Worm (Caenorhabditis elegans): ENCODE results near the gene srh-44.

Gene srh-44

ce11 chrII:11476410-11476809 lies 38.5 kb upstream of the srh-44 start, which contains the start of gene W02B12.16:
TSS of gene W02B12.16 (minus strand) at chrII:11476510.
- TF ChIP-seq ama-1 (optimal IDR thresholded peaks at IDR 0.05), result no peak
- no peak for TF ChIP-seq F13C5.2 (tag; optimal IDR thresholded peaks at IDR 0.05)
- no peak for TF ChIP-seq B0310.2 (tag; optimal IDR thresholded peaks at IDR 0.05)
- no peak for TF ChIP-seq sea-1 (GFP tag; conservative IDR thresholded peaks at IDR 0.05)
- TF ChIP-seq ceh-13 (GFP tag; optimal IDR thresholded peaks at IDR 0.05), result no peak

ce11 chrII:11479076-11479475 lies 35.8 kb upstream of the srh-44 start, which contains the start of gene W02B12.12:
TSS of gene W02B12.12 (minus strand) at chrII:11479176.
- TF ChIP-seq tbx-11 (GFP tag; IDR thresholded peaks at IDR 0.05) (no peak), aly-1 (tag; optimal IDR thresholded peaks at IDR 0.05) (no peak), pes-1 (GFP tag; IDR thresholded peaks at IDR 0.05) (no peak), ceh-13 (GFP tag; optimal IDR thresholded peaks at IDR 0.05) (no peak), scrt-1 (GFP tag; IDR thresholded peaks at IDR 0.05) (no peak), tra-4 (tag; optimal IDR thresholded peaks at IDR 0.05) (no peak), hmbx-1 (tag; optimal IDR thresholded peaks at IDR 0.05) (no peak), ceh-36 (tag; optimal IDR thresholded peaks at IDR 0.05) (no peak), ama-1 (optimal IDR thresholded peaks at IDR 0.05) (no peak), F13C5.2 (tag; optimal IDR thresholded peaks at IDR 0.05) (no peak), ets-7 (tag; optimal IDR thresholded peaks at IDR 0.05) (no peak), flt-1 (GFP tag; IDR thresholded peaks at IDR 0.05) (no peak)

ce11 chrII:11484600-11484999 lies 30.3 kb upstream of the srh-44 start:
- TF ChIP-seq ets-7 (tag; optimal IDR thresholded peaks at IDR 0.05), result peak; percentile 89
- peak; percentile 97 for TF ChIP-seq aly-1 (tag; optimal IDR thresholded peaks at IDR 0.05)
- peak; percentile 94 for TF ChIP-seq hnd-1 (tag; optimal IDR thresholded peaks at IDR 0.05)
- peak; percentile 93 for TF ChIP-seq tra-4 (tag; optimal IDR thresholded peaks at IDR 0.05)
- TF ChIP-seq F13C5.2 (tag; optimal IDR thresholded peaks at IDR 0.05), result peak; percentile 97
- TF ChIP-seq hmbx-1 (tag; optimal IDR thresholded peaks at IDR 0.05), result peak; percentile 89
- TF ChIP-seq flt-1 (GFP tag; IDR thresholded peaks at IDR 0.05), result peak; percentile 97
- peak; percentile 93 for TF ChIP-seq ceh-13 (GFP tag; optimal IDR thresholded peaks at IDR 0.05)
- peak; percentile 96 for TF ChIP-seq tbx-11 (GFP tag; IDR thresholded peaks at IDR 0.05)
- TF ChIP-seq ama-1 (optimal IDR thresholded peaks at IDR 0.05), result no peak
- TF ChIP-seq scrt-1 (GFP tag; IDR thresholded peaks at IDR 0.05), result peak; percentile 95
- peak; percentile 97 for TF ChIP-seq pes-1 (GFP tag; IDR thresholded peaks at IDR 0.05)
- peak; percentile 98 for TF ChIP-seq tbx-37 (GFP tag; conservative IDR thresholded peaks at IDR 0.05)
- peak; percentile 97 for TF ChIP-seq ceh-36 (tag; optimal IDR thresholded peaks at IDR 0.05)
- TF ChIP-seq B0310.2 (tag; optimal IDR thresholded peaks at IDR 0.05), result peak; percentile 97
- TF ChIP-seq sea-1 (GFP tag; conservative IDR thresholded peaks at IDR 0.05), result peak; percentile 97
- peak; percentile 98 for TF ChIP-seq hmg-4 (GFP tag; optimal IDR thresholded peaks at IDR 0.05)

- TF ChIP-seq tra-4 (tag; optimal IDR thresholded peaks at IDR 0.05) (no peak), aly-1 (tag; optimal IDR thresholded peaks at IDR 0.05) (no peak), tbx-11 (GFP tag; IDR thresholded peaks at IDR 0.05) (no peak), ama-1 (optimal IDR thresholded peaks at IDR 0.05) (no peak), pes-1 (GFP tag; IDR thresholded peaks at IDR 0.05) (no peak), hmg-4 (GFP tag; optimal IDR thresholded peaks at IDR 0.05) (no peak), tbx-37 (GFP tag; conservative IDR thresholded peaks at IDR 0.05) (no peak), sea-1 (GFP tag; conservative IDR thresholded peaks at IDR 0.05) (no peak), flt-1 (GFP tag; IDR thresholded peaks at IDR 0.05) (no peak), hmbx-1 (tag; optimal IDR thresholded peaks at IDR 0.05) (no peak), scrt-1 (GFP tag; IDR thresholded peaks at IDR 0.05) (no peak)
Observed at ce11 chrII:11485200-11485599, 29.7 kb upstream of the srh-44 start, which contains the start of gene twk-5. TSS of gene twk-5 (minus strand) at chrII:11485300.

ce11 chrII:11486698-11487234 lies 28.1 kb upstream of the srh-44 start, which contains the start of gene ttr-18:
TSS of gene ttr-18 (minus strand) at chrII:11486748.
- TF ChIP-seq hnd-1 (tag; optimal IDR thresholded peaks at IDR 0.05), result no peak
- TF ChIP-seq hmg-4 (GFP tag; optimal IDR thresholded peaks at IDR 0.05), result no peak
- no peak for TF ChIP-seq F13C5.2 (tag; optimal IDR thresholded peaks at IDR 0.05)
- TF ChIP-seq ets-7 (tag; optimal IDR thresholded peaks at IDR 0.05), result no peak
- TF ChIP-seq pes-1 (GFP tag; IDR thresholded peaks at IDR 0.05), result no peak
- TF ChIP-seq hmbx-1 (tag; optimal IDR thresholded peaks at IDR 0.05), result no peak
- TF ChIP-seq ama-1 (optimal IDR thresholded peaks at IDR 0.05), result no peak
- no peak for TF ChIP-seq tbx-11 (GFP tag; IDR thresholded peaks at IDR 0.05)
- TF ChIP-seq aly-1 (tag; optimal IDR thresholded peaks at IDR 0.05), result no peak
- TF ChIP-seq B0310.2 (tag; optimal IDR thresholded peaks at IDR 0.05), result no peak
- TF ChIP-seq ceh-36 (tag; optimal IDR thresholded peaks at IDR 0.05), result no peak
- no peak for TF ChIP-seq ceh-13 (GFP tag; optimal IDR thresholded peaks at IDR 0.05)
- TF ChIP-seq flt-1 (GFP tag; IDR thresholded peaks at IDR 0.05), result no peak

- TF ChIP-seq ets-7 (tag; optimal IDR thresholded peaks at IDR 0.05) (no peak), hmg-4 (GFP tag; optimal IDR thresholded peaks at IDR 0.05) (no peak), B0310.2 (tag; optimal IDR thresholded peaks at IDR 0.05) (no peak), hmbx-1 (tag; optimal IDR thresholded peaks at IDR 0.05) (no peak), pes-1 (GFP tag; IDR thresholded peaks at IDR 0.05) (no peak), ama-1 (optimal IDR thresholded peaks at IDR 0.05) (no peak), flt-1 (GFP tag; IDR thresholded peaks at IDR 0.05) (no peak), hnd-1 (tag; optimal IDR thresholded peaks at IDR 0.05) (no peak), aly-1 (tag; optimal IDR thresholded peaks at IDR 0.05) (no peak), ceh-36 (tag; optimal IDR thresholded peaks at IDR 0.05) (no peak), tbx-11 (GFP tag; IDR thresholded peaks at IDR 0.05) (no peak), sea-1 (GFP tag; conservative IDR thresholded peaks at IDR 0.05) (no peak)
Observed at ce11 chrII:11487999-11488398, 26.9 kb upstream of the srh-44 start, which contains the start of gene B0334.13. TSS of gene B0334.13 (plus strand) at chrII:11488299.

- TF ChIP-seq scrt-1 (GFP tag; IDR thresholded peaks at IDR 0.05), result no peak
- TF ChIP-seq F13C5.2 (tag; optimal IDR thresholded peaks at IDR 0.05), result no peak
- no peak for TF ChIP-seq flt-1 (GFP tag; IDR thresholded peaks at IDR 0.05)
Observed at ce11 chrII:11492843-11493242, 22.0 kb upstream of the srh-44 start, which contains the start of gene hacl-1. TSS of gene hacl-1 (minus strand) at chrII:11492963.

All from whole organism, early embryonic.